Worm (Caenorhabditis elegans): Measurements from ENCODE around the gene mev-1.

The mev-1 gene

DNA sequence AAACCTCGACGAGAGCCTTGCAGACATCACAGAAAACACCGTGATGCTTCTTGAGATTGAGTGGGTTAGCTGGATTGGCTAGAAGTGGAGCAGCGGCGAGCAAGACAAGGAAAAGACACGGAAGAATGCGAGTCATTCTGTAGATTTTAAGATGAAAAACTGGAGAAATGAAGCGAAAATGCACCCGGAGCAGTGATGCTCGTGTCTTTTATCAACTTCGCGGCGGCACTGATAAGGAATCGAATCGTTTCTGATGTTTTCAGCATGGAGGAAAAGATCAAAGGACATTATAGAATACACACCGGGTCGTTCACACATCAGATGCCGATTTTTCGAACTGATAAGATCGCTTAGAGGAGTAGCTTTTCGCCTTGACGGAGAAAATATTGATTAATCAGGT is 21.3 kb downstream of the mev-1 start, which contains the start of gene spp-1 (continued):
- TF ChIP-seq pqm-1 (tag; optimal IDR thresholded peaks at IDR 0.05) (peak; percentile 86), zfp-2 (tag; optimal IDR thresholded peaks at IDR 0.05) (no peak), hlh-11 (tag; optimal IDR thresholded peaks at IDR 0.05) (peak; percentile 84), lsy-2 (tag; optimal IDR thresholded peaks at IDR 0.05) (peak in 1 of 2 experiments; percentile 30), ama-1 (optimal IDR thresholded peaks at IDR 0.05) (peak; percentile 81)

DNA sequence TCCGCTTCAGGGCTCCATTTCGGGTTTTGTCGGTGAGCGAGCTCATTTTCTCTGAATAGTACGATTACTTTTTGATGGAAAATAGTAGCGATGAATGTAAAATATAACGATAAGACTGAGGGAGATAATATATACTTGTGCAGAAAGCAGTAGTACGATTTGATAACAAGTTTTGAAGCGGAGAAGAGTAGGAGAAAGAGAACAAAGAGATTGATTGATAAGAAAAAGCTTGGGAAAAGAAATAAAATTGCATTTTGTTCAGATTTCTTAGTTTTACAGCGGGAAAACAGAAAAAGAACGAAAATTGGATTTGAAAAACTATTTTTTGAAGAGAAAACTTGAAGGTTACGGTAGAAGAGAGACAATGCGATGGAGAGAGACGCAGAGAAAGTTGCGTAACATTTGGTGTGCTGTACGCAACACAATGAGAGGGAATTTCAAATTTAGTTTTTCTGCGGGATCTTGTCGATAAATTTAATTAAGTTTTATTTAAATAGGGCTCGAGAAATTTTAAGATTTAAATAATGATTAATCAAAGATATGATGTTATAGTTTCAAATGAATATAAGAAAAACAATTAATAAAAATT is 23.6 kb downstream of the mev-1 start, which contains the start of gene umps-1:
TSS of gene umps-1 (minus strand) at position 51 of the 589 bp plus-strand sequence.
- TF ChIP-seq ctbp-1 (GFP tag; IDR thresholded peaks at IDR 0.05) (no peak), aha-1 (tag) (peak; percentile 52), dpl-1 (GFP tag; optimal IDR thresholded peaks at IDR 0.05) (peak; percentile 98), T20F7.1 (GFP tag; optimal IDR thresholded peaks at IDR 0.05) (no peak), arid-1 (GFP tag; conservative IDR thresholded peaks at IDR 0.05) (no peak), nhr-11 (tag; optimal IDR thresholded peaks at IDR 0.05) (peak; percentile 30), nhr-28 (tag; optimal IDR thresholded peaks at IDR 0.05) (peak; percentile 74), hif-1 (tag; optimal IDR thresholded peaks at IDR 0.05) (peak in 1 of 2 experiments; percentile 34), nhr-6 (tag; optimal IDR thresholded peaks at IDR 0.05) (peak; percentile 59), daf-16 (GFP tag; optimal IDR thresholded peaks at IDR 0.05) (no peak), daf-16 (tag; optimal IDR thresholded peaks at IDR 0.05) (peak; percentile 47), egl-27 (tag; optimal IDR thresholded peaks at IDR 0.05) (no peak), mep-1 (tag; optimal IDR thresholded peaks at IDR 0.05) (peak; percentile 60), ZK337.2 (GFP tag; IDR thresholded peaks at IDR 0.05) (no peak), zip-2 (tag; optimal IDR thresholded peaks at IDR 0.05) (no peak), dve-1 (tag; optimal IDR thresholded peaks at IDR 0.05; ENCODE audit: insufficient read depth) (peak; percentile 60), R02D3.7 (tag; optimal IDR thresholded peaks at IDR 0.05) (no peak), hlh-11 (tag; optimal IDR thresholded peaks at IDR 0.05) (peak; percentile 50), lin-38 (GFP tag; IDR thresholded peaks at IDR 0.05) (peak; percentile 67), Y105C5A.15 (GFP tag; IDR thresholded peaks at IDR 0.05) (no peak), rbr-2 (tag; optimal IDR thresholded peaks at IDR 0.05) (no peak), lir-3 (tag; optimal IDR thresholded peaks at IDR 0.05) (no peak), vab-7 (GFP tag; IDR thresholded peaks at IDR 0.05) (no peak), nhr-77 (tag; optimal IDR thresholded peaks at IDR 0.05) (peak; percentile 40), unc-130 (GFP tag; optimal IDR thresholded peaks at IDR 0.05) (no peak), egl-43 (GFP tag; IDR thresholded peaks at IDR 0.05) (no peak), ZK546.5 (tag; optimal IDR thresholded peaks at IDR 0.05) (no peak), cey-2 (tag; optimal IDR thresholded peaks at IDR 0.05; ENCODE audit: borderline replicate concordance, insufficient read depth) (no peak), mes-2 (tag; optimal IDR thresholded peaks at IDR 0.05; ENCODE audit: poor library complexity, severe bottlenecking) (peak; percentile 84), lsy-2 (tag; optimal IDR thresholded peaks at IDR 0.05) (peak; percentile 80 to 99), zip-11 (GFP tag; IDR thresholded peaks at IDR 0.05) (no peak), ceh-82 (tag; optimal IDR thresholded peaks at IDR 0.05) (no peak), dmd-6 (GFP tag; IDR thresholded peaks at IDR 0.05) (peak; percentile 49), nhr-48 (tag; optimal IDR thresholded peaks at IDR 0.05) (no peak), mdt-29 (GFP tag; IDR thresholded peaks at IDR 0.05) (no peak), ceh-44 (GFP tag; IDR thresholded peaks at IDR 0.05) (no peak), nhr-25 (tag; optimal IDR thresholded peaks at IDR 0.05; ENCODE audit: borderline replicate concordance, insufficient read depth) (peak; percentile 51), F26F4.8 (GFP tag; conservative IDR thresholded peaks at IDR 0.05) (no peak), hmg-1.1 (GFP tag; IDR thresholded peaks at IDR 0.05) (peak; percentile 35; the same call in 1 of the 2 replicates), zfp-2 (tag; optimal IDR thresholded peaks at IDR 0.05) (no peak), ceh-32 (tag; optimal IDR thresholded peaks at IDR 0.05; ENCODE audit: poor library complexity) (no peak), Y75B8A.6 (GFP tag; IDR thresholded peaks at IDR 0.05) (no peak), hlh-30 (tag; optimal IDR thresholded peaks at IDR 0.05; ENCODE audit: insufficient read depth) (peak; percentile 64), madf-9 (GFP tag; conservative IDR thresholded peaks at IDR 0.05) (no peak)

All from whole organism, L4 larva.